Worm (Caenorhabditis elegans): ENCODE data around the gene twk-16.

- no peak for TF ChIP-seq Y105C5A.15 (GFP tag; IDR thresholded peaks at IDR 0.05)
- no peak for TF ChIP-seq lin-39 (tag; optimal IDR thresholded peaks at IDR 0.05)
- TF ChIP-seq pqm-1 (tag; optimal IDR thresholded peaks at IDR 0.05), result no peak
- TF ChIP-seq unc-39 (tag; optimal IDR thresholded peaks at IDR 0.05), result no peak
- TF ChIP-seq ama-1 (optimal IDR thresholded peaks at IDR 0.05), result peak; percentile 85
- no peak for TF ChIP-seq zag-1 (tag; optimal IDR thresholded peaks at IDR 0.05)
- peak; percentile 68; the same call in 1 of the 2 replicates for TF ChIP-seq zfp-3 (GFP tag; conservative IDR thresholded peaks at IDR 0.05)
- TF ChIP-seq ZK546.5 (tag; optimal IDR thresholded peaks at IDR 0.05), result no peak
- TF ChIP-seq set-16 (GFP tag; IDR thresholded peaks at IDR 0.05), result peak; percentile 39; the same call in 1 of the 2 replicates
- TF ChIP-seq mdl-1 (tag; optimal IDR thresholded peaks at IDR 0.05), result no peak
- TF ChIP-seq R02D3.7 (tag; optimal IDR thresholded peaks at IDR 0.05), result no peak
- TF ChIP-seq php-3 (GFP tag; IDR thresholded peaks at IDR 0.05), result peak; percentile 51; the same call in 1 of the 2 replicates
- no peak for TF ChIP-seq nhr-237 (tag; optimal IDR thresholded peaks at IDR 0.05)
- no peak for TF ChIP-seq lir-3 (tag; optimal IDR thresholded peaks at IDR 0.05)
Measured at ce11 chrX:3115134-3116032, 34.5 kb downstream of the twk-16 start.
